Worm (Caenorhabditis elegans) whole organism, L3 larva: ENCODE results near the gene Y43F8B.7.

Experiments
- aly-2 ChIP-seq: fragments of 150-350 bp; optimal IDR thresholded peaks from 2 replicates; lab custom pipeline; 2014; ENCODE audit warnings: missing biosample characterization, missing genetic modification characterization
- elt-3 ChIP-seq, 3 experiments: fragments of 150-350 bp in 1 of 3; sonication (generic microtip) in 2 of 3; optimal IDR thresholded peaks; 2 replicates in 2 of 3; 4 replicates in 1 of 3; lab custom pipeline; 2014 to 2017; ENCODE audit warnings: missing biosample characterization in 3 of 3, missing genetic modification characterization in 3 of 3
- fkh-10 ChIP-seq: sonication (generic microtip); optimal IDR thresholded peaks from 2 replicates; lab custom pipeline; 2017; ENCODE audit warnings: missing biosample characterization, missing genetic modification reagents, missing genetic modification characterization
- nhr-12 ChIP-seq: fragments of 150-350 bp; optimal IDR thresholded peaks from 2 replicates; lab custom pipeline; 2014; ENCODE audit warnings: missing biosample characterization, missing genetic modification characterization
- snpc-4 ChIP-seq: fragments of 150-350 bp; optimal IDR thresholded peaks from 2 replicates; lab custom pipeline; 2014; ENCODE audit warnings: missing biosample characterization, missing genetic modification characterization
- unc-62 ChIP-seq: fragments of 150-350 bp; sonication (generic microtip); optimal IDR thresholded peaks from 4 replicates; lab custom pipeline; 2014; ENCODE audit warnings: missing biosample characterization, missing genetic modification reagents, missing genetic modification characterization

- TF ChIP-seq elt-3 (tag; optimal IDR thresholded peaks at IDR 0.05; lab: Kevin White, UChicago), result no peak
- TF ChIP-seq nhr-12 (tag; lab: Kevin White, UChicago), result no peak
- no peak for TF ChIP-seq snpc-4 (tag; lab: Kevin White, UChicago)
- no peak for TF ChIP-seq aly-2 (tag; lab: Kevin White, UChicago)
- TF ChIP-seq fkh-10, result no peak
- TF ChIP-seq unc-62 (GFP tag; lab: Kevin White, UChicago), result no peak
Observed at ce11 chrV:19468083-19468482, 22.5 kb upstream of the Y43F8B.7 start, which contains the start of gene Y43F8B.12.
